Worm (Caenorhabditis elegans) whole organism, mixed stage, embryonic: ENCODE measurements around the gene grl-15.

ENCODE experiments used
- blmp-1 ChIP-seq: fragments of 150-350 bp; optimal IDR thresholded peaks from 2 replicates; lab custom pipeline; 2014; ENCODE audit warnings: missing biosample characterization, missing genetic modification characterization
- elt-1 ChIP-seq: sonication (generic microtip); optimal IDR thresholded peaks from 2 replicates; lab custom pipeline; 2017; ENCODE audit warnings: missing genetic modification characterization, mild to moderate bottlenecking, missing compliant biosample characterization, antibody characterized with exemption, moderate library complexity, borderline replicate concordance; ENCODE audit not compliant: insufficient read depth
- pha-4 ChIP-seq: fragments of 150-350 bp; optimal IDR thresholded peaks from 2 replicates; lab custom pipeline; 2018; ENCODE audit warnings: missing biosample characterization, missing genetic modification reagents, missing genetic modification characterization
- snpc-4 ChIP-seq: fragments of 150-350 bp; optimal IDR thresholded peaks from 2 replicates; lab custom pipeline; 2014; ENCODE audit warnings: missing biosample characterization, missing genetic modification characterization
- unc-62 ChIP-seq: fragments of 150-350 bp; optimal IDR thresholded peaks from 2 replicates; lab custom pipeline; 2014; ENCODE audit warnings: missing biosample characterization, missing genetic modification reagents, missing genetic modification characterization

DNA sequence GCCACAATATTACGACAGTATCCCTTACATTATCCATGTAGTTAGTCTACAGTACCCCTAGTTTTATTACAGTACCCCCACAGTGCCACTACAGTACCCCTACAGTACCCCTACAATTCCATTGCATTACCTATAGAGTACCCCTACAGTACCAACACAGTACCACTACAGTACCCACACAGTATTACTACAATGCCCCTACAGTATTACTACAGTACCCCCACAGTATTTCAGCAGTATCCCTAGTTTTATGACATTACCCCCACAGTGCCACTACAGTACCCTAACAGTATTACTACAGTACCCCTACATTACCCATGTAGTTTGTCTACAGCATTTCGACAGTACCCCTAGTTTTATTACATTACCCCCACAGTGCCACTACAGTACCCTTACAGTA, 2.3 kb downstream of the grl-15 start:
- TF ChIP-seq pha-4 (tag; lab: Kevin White, UChicago) (no peak), blmp-1 (no peak), elt-1 (tag; lab: Kevin White, UChicago) (no peak), unc-62 (GFP tag; lab: Kevin White, UChicago) (no peak), snpc-4 (tag; lab: Kevin White, UChicago) (no peak)
